Fruit fly (Drosophila melanogaster) whole organism: ENCODE data around the gene Eig71Ec.

Source experiments
- EcR ChIP-seq, 2 experiments: fragments of >200 bp; optimal IDR thresholded peaks; 2 replicates each; lab custom pipeline; 2017; ENCODE audit warnings: missing biosample characterization in 2 of 2, missing genetic modification characterization in 2 of 2, missing genetic modification reagents in 2 of 2
- pan ChIP-seq: fragments of >200 bp; optimal IDR thresholded peaks from 2 replicates; lab custom pipeline; 2017
- usp ChIP-seq: fragments of >200 bp; optimal IDR thresholded peaks from 2 replicates; lab custom pipeline; 2017; ENCODE audit warnings: missing biosample characterization, missing genetic modification characterization, mixed read lengths

DNA sequence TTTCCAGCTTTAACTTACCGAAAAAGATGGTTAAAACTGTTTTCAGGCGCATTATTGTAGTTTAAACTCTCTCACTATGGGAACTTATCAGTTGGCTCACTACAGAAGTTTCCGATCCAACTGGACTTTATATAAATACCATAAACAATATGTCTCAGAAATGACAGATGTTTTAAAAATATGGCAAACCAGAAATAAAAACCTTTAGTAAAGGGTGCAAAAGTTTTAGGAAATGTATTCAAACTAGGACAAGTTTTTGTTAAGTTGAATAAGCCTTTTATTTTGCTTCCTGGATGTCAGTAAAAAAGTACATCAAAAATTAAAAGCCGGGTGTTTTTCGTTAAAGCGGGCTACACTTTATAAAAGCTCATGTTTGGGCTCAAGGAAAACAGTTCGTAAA, 2.5 kb downstream of the Eig71Ec start, which contains the start of the genes Eig71Ea and Eig71Eb:
- TF ChIP-seq EcR (GFP tag; optimal IDR thresholded peaks at IDR 0.05; lab: Kevin White, UChicago), result no peak
- TF ChIP-seq usp (GFP tag; lab: Kevin White, UChicago), result no peak
- TF ChIP-seq pan (lab: Kevin White, UChicago), result no peak
